Worm (Caenorhabditis elegans): ENCODE results near the gene sdz-32.
A peak's percentile ranks its signal among the peaks of the same experiment; 100 is the strongest.

Gene sdz-32

ce11 chrII:3439244-3439698 is 34.6 kb upstream of the sdz-32 start (continued):
- TF ChIP-seq ceh-79 (tag; optimal IDR thresholded peaks at IDR 0.05) (peak; percentile 75), ekl-4 (GFP tag; IDR thresholded peaks at IDR 0.05) (peak; percentile 75), ceh-40 (GFP tag; IDR thresholded peaks at IDR 0.05) (peak; percentile 76; the same call in 1 of the 2 replicates), T07F8.4 (tag; optimal IDR thresholded peaks at IDR 0.05) (peak; percentile 80), F52B5.7 (tag; optimal IDR thresholded peaks at IDR 0.05) (peak; percentile 8), nfya-1 (tag; optimal IDR thresholded peaks at IDR 0.05; ENCODE audit: borderline replicate concordance, insufficient read depth) (no peak), ztf-22 (GFP tag; optimal IDR thresholded peaks at IDR 0.05) (no peak), ama-1 (optimal IDR thresholded peaks at IDR 0.05) (no peak), ama-1 (GFP tag; optimal IDR thresholded peaks at IDR 0.05) (peak in 1 of 2 experiments; percentile 65), lin-40 (tag; optimal IDR thresholded peaks at IDR 0.05) (no peak), die-1 (tag; optimal IDR thresholded peaks at IDR 0.05) (peak; percentile 80), mxl-1 (tag; optimal IDR thresholded peaks at IDR 0.05) (peak; percentile 58), bed-2 (GFP tag; IDR thresholded peaks at IDR 0.05) (no peak), sptf-2 (GFP tag; optimal IDR thresholded peaks at IDR 0.05) (peak; percentile 73), nhr-179 (tag; optimal IDR thresholded peaks at IDR 0.05) (no peak), F37B4.10 (GFP tag; IDR thresholded peaks at IDR 0.05) (no peak), aptf-2 (GFP tag; conservative IDR thresholded peaks at IDR 0.05) (peak; percentile 43; the same call in 1 of the 2 replicates), zim-3 (tag; optimal IDR thresholded peaks at IDR 0.05) (peak; percentile 71), F33H1.4 (GFP tag; IDR thresholded peaks at IDR 0.05) (0 out of 2 replicates have a peak, but pooled peaks have one; percentile 32), ccch-3 (GFP tag; optimal IDR thresholded peaks at IDR 0.05) (no peak), ceh-58 (GFP tag; IDR thresholded peaks at IDR 0.05) (0 out of 2 replicates have a peak, but pooled peaks have one; percentile 54), ztf-25 (GFP tag; IDR thresholded peaks at IDR 0.05) (peak; percentile 60; the same call in 1 of the 2 replicates), C06A6.2 (GFP tag; conservative IDR thresholded peaks at IDR 0.05) (peak; percentile 30; the same call in 1 of the 2 replicates), ZK185.1 (tag; optimal IDR thresholded peaks at IDR 0.05; ENCODE audit: poor library complexity, severe bottlenecking) (no peak), K12H6.12 (tag; optimal IDR thresholded peaks at IDR 0.05) (peak; percentile 44), F23B12.7 (tag; optimal IDR thresholded peaks at IDR 0.05; ENCODE audit: insufficient read depth) (no peak), repo-1 (tag; optimal IDR thresholded peaks at IDR 0.05) (peak; percentile 82), mel-28 (tag; optimal IDR thresholded peaks at IDR 0.05; ENCODE audit: borderline replicate concordance) (no peak), athp-1 (tag; optimal IDR thresholded peaks at IDR 0.05) (peak; percentile 74), B0019.2 (GFP tag; conservative IDR thresholded peaks at IDR 0.05) (peak; percentile 49; the same call in 1 of the 2 replicates), egl-44 (GFP tag; IDR thresholded peaks at IDR 0.05) (peak; percentile 81; the same call in 1 of the 2 replicates)

- TF ChIP-seq Y56A3A.18 (GFP tag; IDR thresholded peaks at IDR 0.05) (no peak), hlh-26 (GFP tag; conservative IDR thresholded peaks at IDR 0.05) (no peak), dpl-1 (GFP tag; optimal IDR thresholded peaks at IDR 0.05) (no peak), snpc-1.1 (tag; optimal IDR thresholded peaks at IDR 0.05; ENCODE audit: insufficient read depth) (peak; percentile 29), snpc-4 (GFP tag; optimal IDR thresholded peaks at IDR 0.05) (no peak), snpc-4 (tag; optimal IDR thresholded peaks at IDR 0.05) (peak in 2 of 4 experiments; percentile 36 to 78)
These were observed 33.8 kb upstream of the sdz-32 start for ce11 chrII:3439842-3440640.
